Fruit fly (Drosophila melanogaster) whole organism, embryonic: ENCODE measurements around the gene CG34297.

Experiments
- Antp ChIP-seq: fragments of 200-800 bp; sonication (Bioruptor generic); optimal IDR thresholded peaks from 3 replicates; lab custom pipeline; 2016; ENCODE audit warnings: missing biosample characterization, missing genetic modification characterization
- CG10274 ChIP-seq: fragments of 200-800 bp; sonication (Bioruptor generic); optimal IDR thresholded peaks from 3 replicates; lab custom pipeline; 2017; ENCODE audit warnings: missing biosample characterization, mild to moderate bottlenecking, missing genetic modification characterization
- CG10431 ChIP-seq: fragments of 200-800 bp; sonication (Bioruptor generic); optimal IDR thresholded peaks from 3 replicates; lab custom pipeline; 2018; ENCODE audit warnings: missing biosample characterization, mild to moderate bottlenecking, missing genetic modification characterization
- CG11247 ChIP-seq: fragments of 200-800 bp; sonication (Bioruptor generic); IDR thresholded peaks from 2 replicates; pipeline ENCODE4 v1.3.6; 2022; ENCODE audit warnings: missing biosample characterization, missing genetic modification characterization
- CG12391 ChIP-seq: fragments of 200-800 bp; sonication (Bioruptor generic); optimal IDR thresholded peaks from 3 replicates; lab custom pipeline; 2018; ENCODE audit warnings: missing biosample characterization, mild to moderate bottlenecking, missing genetic modification characterization, moderate library complexity
- CG14441 ChIP-seq: fragments of 200-800 bp; sonication (Bioruptor generic); IDR thresholded peaks from 2 replicates; pipeline ENCODE4 v1.3.6; 2022; ENCODE audit warnings: missing biosample characterization, missing genetic modification characterization
- CG15514 ChIP-seq: fragments of 200-800 bp; sonication (Bioruptor generic); optimal IDR thresholded peaks from 3 replicates; lab custom pipeline; 2017; ENCODE audit warnings: missing biosample characterization, missing genetic modification characterization, mild to moderate bottlenecking, moderate library complexity, missing genetic modification reagents
- CG18262 ChIP-seq: fragments of 200-800 bp; optimal IDR thresholded peaks from 3 replicates; lab custom pipeline; 2019; ENCODE audit warnings: missing biosample characterization, mild to moderate bottlenecking, missing genetic modification characterization, moderate library complexity
- CG18764 ChIP-seq: fragments of 200-800 bp; sonication (Bioruptor generic); optimal IDR thresholded peaks from 3 replicates; lab custom pipeline; 2016; ENCODE audit warnings: missing biosample characterization, missing genetic modification characterization
- CG2199 ChIP-seq: fragments of 200-800 bp; sonication (Bioruptor generic); IDR thresholded peaks from 3 replicates; pipeline ENCODE4 v1.3.6; 2022; ENCODE audit warnings: missing biosample characterization, missing genetic modification characterization
- CG2712 ChIP-seq: fragments of 200-800 bp; optimal IDR thresholded peaks from 3 replicates; lab custom pipeline; 2019; ENCODE audit warnings: missing biosample characterization, mild to moderate bottlenecking, missing genetic modification characterization, moderate library complexity
- CG2875 ChIP-seq: fragments of 200-800 bp; sonication (Bioruptor generic); optimal IDR thresholded peaks from 2 replicates; lab custom pipeline; 2017; ENCODE audit warnings: missing biosample characterization, mild to moderate bottlenecking, missing genetic modification characterization, missing genetic modification reagents
- CG6254 ChIP-seq: fragments of 200-800 bp; sonication (Bioruptor generic); optimal IDR thresholded peaks from 3 replicates; lab custom pipeline; 2017; ENCODE audit warnings: mild to moderate bottlenecking, missing biosample characterization, missing genetic modification reagents, missing genetic modification characterization
- CG6654 ChIP-seq: fragments of 200-800 bp; sonication (Bioruptor generic); optimal IDR thresholded peaks from 2 replicates; lab custom pipeline; 2017; ENCODE audit warnings: missing biosample characterization, mild to moderate bottlenecking, missing genetic modification characterization
- CG6683 ChIP-seq: fragments of 200-800 bp; sonication (Bioruptor generic); optimal IDR thresholded peaks from 2 replicates; lab custom pipeline; 2017; ENCODE audit warnings: missing biosample characterization, mild to moderate bottlenecking, missing genetic modification characterization, missing genetic modification reagents
- CG8359 ChIP-seq: fragments of 200-800 bp; sonication (Bioruptor generic); optimal IDR thresholded peaks from 2 replicates; lab custom pipeline; 2017; ENCODE audit warnings: missing biosample characterization, mild to moderate bottlenecking, missing genetic modification characterization, borderline replicate concordance
- Dbx ChIP-seq: fragments of 200-800 bp; sonication (Bioruptor generic); IDR thresholded peaks from 3 replicates; pipeline ENCODE4 v1.3.6; 2022; ENCODE audit warnings: missing biosample characterization, missing genetic modification characterization
- Deaf1 ChIP-seq: fragments of 200-800 bp; optimal IDR thresholded peaks from 3 replicates; lab custom pipeline; 2019; ENCODE audit warnings: missing biosample characterization, mild to moderate bottlenecking, missing genetic modification characterization, moderate library complexity
- Ets97D ChIP-seq: fragments of 200-800 bp; sonication (Bioruptor generic); optimal IDR thresholded peaks from 3 replicates; lab custom pipeline; 2016; ENCODE audit warnings: missing biosample characterization, missing genetic modification characterization
- HHEX ChIP-seq: fragments of 200-800 bp; sonication (Bioruptor generic); optimal IDR thresholded peaks from 3 replicates; lab custom pipeline; 2017; ENCODE audit warnings: missing biosample characterization, mild to moderate bottlenecking, missing genetic modification characterization, missing genetic modification reagents
- Hr51 ChIP-seq, 2 experiments: fragments of 200-800 bp; sonication (Bioruptor generic); optimal IDR thresholded peaks; 2 replicates in 1 of 2; 3 replicates in 1 of 2; lab custom pipeline; 2016 to 2018; ENCODE audit warnings: missing biosample characterization in 2 of 2, missing genetic modification characterization in 2 of 2, mild to moderate bottlenecking in 1 of 2, moderate library complexity in 1 of 2
- Pdp1 ChIP-seq, 2 experiments: fragments of 200-800 bp; sonication (Bioruptor generic); optimal IDR thresholded peaks; 3 replicates each; lab custom pipeline; 2016; ENCODE audit warnings: missing biosample characterization in 2 of 2, missing genetic modification characterization in 2 of 2, mild to moderate bottlenecking in 1 of 2, moderate library complexity in 1 of 2
- Sox102F ChIP-seq: fragments of 200-800 bp; sonication (Bioruptor generic); optimal IDR thresholded peaks from 2 replicates; lab custom pipeline; 2018; ENCODE audit warnings: missing biosample characterization, mild to moderate bottlenecking, missing genetic modification characterization, moderate library complexity
- ab ChIP-seq: fragments of 200-800 bp; sonication (Bioruptor generic); optimal IDR thresholded peaks from 2 replicates; lab custom pipeline; 2016; ENCODE audit warnings: missing biosample characterization, missing genetic modification characterization
- ap ChIP-seq: fragments of 200-800 bp; sonication (Bioruptor generic); IDR thresholded peaks from 2 replicates; pipeline ENCODE4 v1.3.6; 2022; ENCODE audit warnings: missing biosample characterization, missing genetic modification characterization
- bcd ChIP-seq: fragments of 200-800 bp; sonication (Bioruptor generic); optimal IDR thresholded peaks from 2 replicates; lab custom pipeline; 2017; ENCODE audit warnings: missing biosample characterization, mild to moderate bottlenecking, missing genetic modification characterization
- bigmax ChIP-seq: fragments of 200-800 bp; sonication (Bioruptor generic); optimal IDR thresholded peaks from 2 replicates; lab custom pipeline; 2018; ENCODE audit warnings: missing biosample characterization, mild to moderate bottlenecking, missing genetic modification characterization
- br ChIP-seq: fragments of >200 bp; optimal IDR thresholded peaks from 2 replicates; lab custom pipeline; 2017
- bsh ChIP-seq, 2 experiments: fragments of 200-800 bp; sonication (Bioruptor generic); optimal IDR thresholded peaks; 2 replicates each; lab custom pipeline; 2017 to 2018; ENCODE audit warnings: mild to moderate bottlenecking in 2 of 2, missing biosample characterization in 2 of 2, missing genetic modification characterization in 2 of 2, moderate library complexity in 1 of 2
- btn ChIP-seq: fragments of 200-800 bp; sonication (Bioruptor generic); optimal IDR thresholded peaks from 2 replicates; lab custom pipeline; 2016; ENCODE audit warnings: missing biosample characterization, missing genetic modification characterization
- cad ChIP-seq: fragments of >200 bp; optimal IDR thresholded peaks from 2 replicates; lab custom pipeline; 2017; ENCODE audit warnings: missing biosample characterization, missing genetic modification characterization
- cg ChIP-seq: fragments of 200-800 bp; sonication (Bioruptor generic); optimal IDR thresholded peaks from 3 replicates; lab custom pipeline; 2019; ENCODE audit warnings: missing biosample characterization, mild to moderate bottlenecking, missing genetic modification characterization, moderate library complexity
- danr ChIP-seq: fragments of 200-800 bp; sonication (Bioruptor generic); IDR thresholded peaks from 2 replicates; pipeline ENCODE4 v1.3.6; 2022; ENCODE audit warnings: missing biosample characterization, missing genetic modification characterization
- gem ChIP-seq: fragments of 200-800 bp; sonication (Bioruptor generic); optimal IDR thresholded peaks from 2 replicates; lab custom pipeline; 2019; ENCODE audit warnings: missing biosample characterization, mild to moderate bottlenecking, missing genetic modification characterization, moderate library complexity
- jigr1 ChIP-seq: fragments of 200-800 bp; sonication (Bioruptor generic); IDR thresholded peaks from 3 replicates; pipeline ENCODE4 v1.3.6; 2022; ENCODE audit warnings: missing biosample characterization, missing genetic modification characterization
- lilli ChIP-seq: fragments of 200-800 bp; sonication (Bioruptor generic); optimal IDR thresholded peaks from 3 replicates; lab custom pipeline; 2016; ENCODE audit warnings: missing biosample characterization, missing genetic modification characterization
- lola ChIP-seq, 3 experiments: fragments of >200 bp in 2 of 3; fragments of 200-800 bp in 1 of 3; sonication (Bioruptor generic) in 1 of 3; optimal IDR thresholded peaks; 2 replicates each; lab custom pipeline; 2017 to 2019; ENCODE audit warnings: missing biosample characterization in 3 of 3, missing genetic modification characterization in 3 of 3, mild to moderate bottlenecking in 1 of 3, moderate library complexity in 1 of 3
- mld ChIP-seq: fragments of 200-800 bp; sonication (Bioruptor generic); IDR thresholded peaks from 3 replicates; pipeline ENCODE4 v1.3.6; 2022; ENCODE audit warnings: missing biosample characterization, missing genetic modification characterization; ENCODE audit not compliant: partially characterized antibody
- prd ChIP-seq, 3 experiments: fragments of >200 bp in 2 of 3; fragments of 200-800 bp in 1 of 3; sonication (Bioruptor generic) in 1 of 3; optimal IDR thresholded peaks in 2 of 3; IDR thresholded peaks in 1 of 3; 2 replicates in 2 of 3; 3 replicates in 1 of 3; pipeline versions ENCODE4 v1.3.6 to Lab custom; 2017 to 2022; ENCODE audit warnings: missing biosample characterization in 1 of 3, missing genetic modification characterization in 1 of 3
- pum ChIP-seq: fragments of 200-800 bp; sonication (Bioruptor generic); optimal IDR thresholded peaks from 2 replicates; lab custom pipeline; 2016; ENCODE audit warnings: missing biosample characterization, missing genetic modification characterization
- ranshi ChIP-seq: fragments of 200-800 bp; sonication (Bioruptor generic); IDR thresholded peaks from 2 replicates; pipeline ENCODE4 v1.3.6; 2022; ENCODE audit warnings: missing biosample characterization, missing genetic modification characterization
- ro ChIP-seq: fragments of 200-800 bp; sonication (Bioruptor generic); IDR thresholded peaks from 2 replicates; pipeline ENCODE4 v1.3.6; 2022; ENCODE audit warnings: missing biosample characterization, missing genetic modification characterization
- sd ChIP-seq: fragments of 200-800 bp; sonication (Bioruptor generic); optimal IDR thresholded peaks from 3 replicates; lab custom pipeline; 2018; ENCODE audit warnings: missing biosample characterization, mild to moderate bottlenecking, missing genetic modification characterization, moderate library complexity
- stwl ChIP-seq: fragments of 200-800 bp; sonication (Bioruptor generic); optimal IDR thresholded peaks from 3 replicates; lab custom pipeline; 2018; ENCODE audit warnings: missing biosample characterization, mild to moderate bottlenecking, missing genetic modification characterization, moderate library complexity
- tin ChIP-seq: fragments of 200-800 bp; sonication (Bioruptor generic); optimal IDR thresholded peaks from 3 replicates; lab custom pipeline; 2016; ENCODE audit warnings: missing biosample characterization, missing genetic modification characterization
- tll ChIP-seq, 2 experiments: fragments of 200-800 bp in 1 of 2; fragments of >200 bp in 1 of 2; sonication (Bioruptor generic) in 1 of 2; optimal IDR thresholded peaks; 2 replicates each; lab custom pipeline; 2017 to 2019; ENCODE audit warnings: missing biosample characterization in 2 of 2, missing genetic modification characterization in 2 of 2, mild to moderate bottlenecking in 1 of 2, moderate library complexity in 1 of 2
- unpg ChIP-seq: fragments of 200-800 bp; sonication (Bioruptor generic); optimal IDR thresholded peaks from 3 replicates; lab custom pipeline; 2018; ENCODE audit warnings: missing biosample characterization, mild to moderate bottlenecking, missing genetic modification characterization, moderate library complexity
- zfh1 ChIP-seq: fragments of 200-800 bp; sonication (Bioruptor generic); IDR thresholded peaks from 3 replicates; pipeline ENCODE4 v1.3.6; 2022; ENCODE audit warnings: missing biosample characterization, missing genetic modification characterization

Gene CG34297

dm6 chr3R:6723537-6724171 is 24.2 kb downstream of the CG34297 start (continued):
- peak; percentile 74 for TF ChIP-seq CG2712
- no peak for TF ChIP-seq bigmax
- peak; percentile 34 for TF ChIP-seq CG8359 (GFP tag; lab: Kevin White, UChicago)
- no peak for TF ChIP-seq stwl
- no peak for TF ChIP-seq Ets97D (GFP tag; lab: Kevin White, UChicago)
- TF ChIP-seq zfh1 (GFP tag; lab: Robert Waterston, UW): peak; percentile 42; the same call in 1 of the 3 replicates
- TF ChIP-seq Pdp1 (GFP tag; optimal IDR thresholded peaks at IDR 0.05; lab: Kevin White, UChicago): peak in 1 of 2 experiments; percentile 37
- TF ChIP-seq bsh (GFP tag; optimal IDR thresholded peaks at IDR 0.05; lab: Kevin White, UChicago): peak in 1 of 2 experiments; percentile 49
- no peak for TF ChIP-seq CG6683
- TF ChIP-seq ap (GFP tag; lab: Robert Waterston, UW): no peak
- peak; percentile 36 for TF ChIP-seq pum (GFP tag; lab: Kevin White, UChicago)
- peak; percentile 14 for TF ChIP-seq btn (GFP tag; lab: Kevin White, UChicago)
- TF ChIP-seq lilli: no peak
- no peak for TF ChIP-seq br (lab: Kevin White, UChicago)
- peak in 1 of 2 experiments; percentile 94 for TF ChIP-seq tll (GFP tag; optimal IDR thresholded peaks at IDR 0.05; lab: Kevin White, UChicago)
- no peak for TF ChIP-seq CG11247 (GFP tag; lab: Robert Waterston, UW)
- TF ChIP-seq CG6254: peak; percentile 27
- TF ChIP-seq CG10431 (GFP tag; lab: Kevin White, UChicago): no peak
- no peak for TF ChIP-seq HHEX (GFP tag; lab: Kevin White, UChicago)
- no peak for TF ChIP-seq CG10274 (GFP tag; lab: Kevin White, UChicago)
- TF ChIP-seq Sox102F: peak; percentile 27
- peak; percentile 13 for TF ChIP-seq CG6654 (GFP tag; lab: Kevin White, UChicago)
- no peak for TF ChIP-seq cad
- peak; percentile 26 for TF ChIP-seq tin (GFP tag; lab: Kevin White, UChicago)
- TF ChIP-seq gem (tag; lab: Kevin White, UChicago): peak; percentile 73
- 0 out of 2 replicates have a peak, but pooled peaks have one; percentile 34 for TF ChIP-seq CG14441 (GFP tag; lab: Robert Waterston, UW)
- peak; percentile 40 for TF ChIP-seq CG2875 (GFP tag; lab: Kevin White, UChicago)
- peak; percentile 20 for TF ChIP-seq bcd (GFP tag; lab: Kevin White, UChicago)
- TF ChIP-seq Deaf1 (tag; lab: Kevin White, UChicago): peak; percentile 15
- no peak for TF ChIP-seq CG2199 (GFP tag; lab: Robert Waterston, UW)
- no peak for TF ChIP-seq cg (GFP tag; lab: Kevin White, UChicago)
- peak in 1 of 3 experiments; percentile 77 for TF ChIP-seq lola (GFP tag; optimal IDR thresholded peaks at IDR 0.05; lab: Kevin White, UChicago)
- TF ChIP-seq Antp (GFP tag; lab: Kevin White, UChicago): peak; percentile 14
- peak; percentile 74 for TF ChIP-seq CG18262 (tag; lab: Kevin White, UChicago)
- TF ChIP-seq ro (GFP tag; lab: Robert Waterston, UW): no peak
- no peak for TF ChIP-seq Dbx
- TF ChIP-seq CG18764 (GFP tag; lab: Kevin White, UChicago): no peak
- no peak for TF ChIP-seq jigr1 (GFP tag; lab: Robert Waterston, UW)
- no peak for TF ChIP-seq mld (GFP tag; lab: Robert Waterston, UW)
- no peak for TF ChIP-seq prd (optimal IDR thresholded peaks at IDR 0.05; lab: Kevin White, UChicago)
- peak; percentile 69; the same call in 2 of the 3 replicates for TF ChIP-seq prd (GFP tag; IDR thresholded peaks at IDR 0.05; lab: Robert Waterston, UW)
- TF ChIP-seq ab (GFP tag; lab: Kevin White, UChicago): no peak
- TF ChIP-seq sd: no peak
- TF ChIP-seq CG12391 (tag; lab: Kevin White, UChicago): peak; percentile 48
- no peak for TF ChIP-seq danr (GFP tag; lab: Robert Waterston, UW)
- TF ChIP-seq ranshi (GFP tag; lab: Robert Waterston, UW): no peak
- peak in 1 of 2 experiments; percentile 16 for TF ChIP-seq Hr51 (GFP tag; optimal IDR thresholded peaks at IDR 0.05; lab: Kevin White, UChicago)
- TF ChIP-seq CG15514 (GFP tag; lab: Kevin White, UChicago): no peak
- peak; percentile 28 for TF ChIP-seq unpg (GFP tag; lab: Kevin White, UChicago)
